Worm (Caenorhabditis elegans) whole organism, late embryonic: ENCODE measurements around the gene folt-2.

Source experiments
- K02D7.2 ChIP-seq: sonication (generic microtip); optimal IDR thresholded peaks from 2 replicates; lab custom pipeline; 2017; ENCODE audit warnings: mild to moderate bottlenecking, missing genetic modification characterization, missing compliant biosample characterization
- ama-1 ChIP-seq: fragments of 150-350 bp; optimal IDR thresholded peaks from 2 replicates; lab custom pipeline; 2014
- ceh-14 ChIP-seq: sonication (generic microtip); optimal IDR thresholded peaks from 2 replicates; lab custom pipeline; 2016; ENCODE audit warnings: missing genotype, missing genetic modification characterization, missing compliant biosample characterization
- che-1 ChIP-seq: sonication (generic microtip); optimal IDR thresholded peaks from 2 replicates; lab custom pipeline; 2016; ENCODE audit warnings: mild to moderate bottlenecking, missing genetic modification characterization, missing compliant biosample characterization
- fkh-10 ChIP-seq: fragments of 150-350 bp; optimal IDR thresholded peaks from 2 replicates; lab custom pipeline; 2014; ENCODE audit warnings: missing biosample characterization, missing genetic modification reagents, missing genetic modification characterization
- fkh-6 ChIP-seq: sonication (generic microtip); optimal IDR thresholded peaks from 2 replicates; lab custom pipeline; 2016; ENCODE audit warnings: missing genetic modification characterization, missing compliant biosample characterization
- hlh-30 ChIP-seq: sonication (generic microtip); optimal IDR thresholded peaks from 2 replicates; lab custom pipeline; 2017; ENCODE audit warnings: antibody characterized with exemption, missing genetic modification characterization, missing compliant biosample characterization; ENCODE audit not compliant: insufficient read depth
- nfya-1 ChIP-seq: sonication (generic microtip); optimal IDR thresholded peaks from 2 replicates; lab custom pipeline; 2017; ENCODE audit warnings: missing genetic modification characterization, mild to moderate bottlenecking, missing compliant biosample characterization, antibody characterized with exemption, moderate library complexity
- nhr-11 ChIP-seq: fragments of 150-350 bp; optimal IDR thresholded peaks from 2 replicates; lab custom pipeline; 2014; ENCODE audit warnings: missing biosample characterization, missing genetic modification characterization
- nhr-232 ChIP-seq: sonication (generic microtip); optimal IDR thresholded peaks from 2 replicates; lab custom pipeline; 2016; ENCODE audit warnings: missing genetic modification characterization, missing compliant biosample characterization
- pha-4 ChIP-seq: fragments of 150-350 bp; optimal IDR thresholded peaks from 2 replicates; lab custom pipeline; 2018; ENCODE audit warnings: missing biosample characterization, missing genetic modification reagents, missing genetic modification characterization

- TF ChIP-seq ama-1 (lab: Kevin White, UChicago): no peak
- TF ChIP-seq fkh-10: no peak
- TF ChIP-seq nhr-11 (tag; lab: Kevin White, UChicago): no peak
- no peak for TF ChIP-seq hlh-30 (tag; lab: Kevin White, UChicago)
- no peak for TF ChIP-seq nhr-232 (tag; lab: Kevin White, UChicago)
- no peak for TF ChIP-seq nfya-1 (tag; lab: Kevin White, UChicago)
- TF ChIP-seq fkh-6 (tag; lab: Kevin White, UChicago): no peak
- TF ChIP-seq che-1: no peak
- no peak for TF ChIP-seq pha-4 (tag; lab: Kevin White, UChicago)
- no peak for TF ChIP-seq ceh-14 (tag; lab: Kevin White, UChicago)
- no peak for TF ChIP-seq K02D7.2 (tag; lab: Kevin White, UChicago)
Measured at ce11 chrV:2857842-2858241, 17.6 kb downstream of the folt-2 start, which contains the start of gene srj-55.
